Worm (Caenorhabditis elegans) whole organism, early embryonic: Measurements from ENCODE around the gene C05D2.8.

Experiments
- B0310.2 ChIP-seq: sonication (generic microtip); optimal IDR thresholded peaks from 2 replicates; lab custom pipeline; 2016; ENCODE audit warnings: mild to moderate bottlenecking, missing genetic modification characterization, missing compliant biosample characterization
- F13C5.2 ChIP-seq: sonication (generic microtip); optimal IDR thresholded peaks from 2 replicates; lab custom pipeline; 2017; ENCODE audit warnings: mild to moderate bottlenecking, missing genetic modification characterization, inconsistent platforms, missing compliant biosample characterization
- aly-1 ChIP-seq: sonication (generic microtip); optimal IDR thresholded peaks from 2 replicates; lab custom pipeline; 2016; ENCODE audit warnings: missing genetic modification characterization, missing compliant biosample characterization
- ama-1 ChIP-seq: fragments of 150-350 bp; optimal IDR thresholded peaks from 2 replicates; lab custom pipeline; 2014
- ceh-13 ChIP-seq: fragments of 200-800 bp; sonication (Bioruptor generic); optimal IDR thresholded peaks from 2 replicates; lab custom pipeline; 2018; ENCODE audit warnings: mild to moderate bottlenecking, missing genetic modification characterization, missing compliant biosample characterization
- ceh-36 ChIP-seq: sonication (generic microtip); optimal IDR thresholded peaks from 2 replicates; lab custom pipeline; 2016; ENCODE audit warnings: missing genetic modification characterization, inconsistent platforms, missing compliant biosample characterization
- ets-7 ChIP-seq: sonication (generic microtip); optimal IDR thresholded peaks from 2 replicates; lab custom pipeline; 2016; ENCODE audit warnings: missing genotype, missing genetic modification characterization, missing compliant biosample characterization
- flt-1 ChIP-seq: fragments of 200-800 bp; sonication (Bioruptor generic); IDR thresholded peaks from 2 replicates; pipeline ENCODE4 v1.3.6; 2022; ENCODE audit warnings: missing genetic modification characterization, missing compliant biosample characterization
- hmbx-1 ChIP-seq: sonication (generic microtip); optimal IDR thresholded peaks from 2 replicates; lab custom pipeline; 2016; ENCODE audit warnings: mild to moderate bottlenecking, missing genetic modification characterization, missing compliant biosample characterization
- hmg-4 ChIP-seq: fragments of 200-800 bp; sonication (Bioruptor generic); optimal IDR thresholded peaks from 2 replicates; lab custom pipeline; 2018; ENCODE audit warnings: mild to moderate bottlenecking, missing genetic modification characterization, missing compliant biosample characterization
- hnd-1 ChIP-seq: sonication (generic microtip); optimal IDR thresholded peaks from 2 replicates; lab custom pipeline; 2016; ENCODE audit warnings: missing genetic modification characterization, missing compliant biosample characterization
- pes-1 ChIP-seq: fragments of 200-800 bp; sonication (Bioruptor generic); IDR thresholded peaks from 2 replicates; pipeline ENCODE4 v1.3.6; 2022; ENCODE audit warnings: missing genetic modification reagents, missing genetic modification characterization, missing compliant biosample characterization
- scrt-1 ChIP-seq: fragments of 200-800 bp; sonication (Bioruptor generic); IDR thresholded peaks from 2 replicates; pipeline ENCODE4 v1.3.6; 2022; ENCODE audit warnings: missing genetic modification characterization, missing compliant biosample characterization
- sea-1 ChIP-seq: fragments of 200-800 bp; sonication (Bioruptor generic); conservative IDR thresholded peaks from 2 replicates; pipeline ENCODE4 v1.3.6; 2022; ENCODE audit warnings: missing genetic modification characterization, missing compliant biosample characterization
- tbx-11 ChIP-seq: fragments of 200-800 bp; sonication (Bioruptor generic); IDR thresholded peaks from 2 replicates; pipeline ENCODE4 v1.3.6; 2022; ENCODE audit warnings: missing genetic modification characterization, missing compliant biosample characterization
- tbx-37 ChIP-seq: fragments of 200-800 bp; sonication (Bioruptor generic); conservative IDR thresholded peaks from 2 replicates; pipeline ENCODE4 v1.3.6; 2022; ENCODE audit warnings: missing genetic modification reagents, missing genetic modification characterization, missing compliant biosample characterization
- tra-4 ChIP-seq: sonication (generic microtip); optimal IDR thresholded peaks from 2 replicates; lab custom pipeline; 2017; ENCODE audit warnings: missing genetic modification characterization, missing compliant biosample characterization

Gene C05D2.8

ce11 chrIII:5568265-5568664 is 41.9 kb downstream of the C05D2.8 start:
- no peak for TF ChIP-seq B0310.2
- TF ChIP-seq tbx-11 (GFP tag; lab: Robert Waterston, UW): no peak
- TF ChIP-seq scrt-1: no peak
- no peak for TF ChIP-seq pes-1 (GFP tag; lab: Robert Waterston, UW)
- TF ChIP-seq hnd-1 (tag; lab: Kevin White, UChicago): no peak
- TF ChIP-seq tra-4 (tag; lab: Kevin White, UChicago): no peak
- TF ChIP-seq ceh-13 (GFP tag; lab: Kevin White, UChicago): no peak
- no peak for TF ChIP-seq ama-1 (lab: Kevin White, UChicago)
- no peak for TF ChIP-seq ets-7 (tag; lab: Kevin White, UChicago)
- no peak for TF ChIP-seq aly-1
- TF ChIP-seq sea-1 (GFP tag; lab: Robert Waterston, UW): no peak
- no peak for TF ChIP-seq hmbx-1 (tag; lab: Kevin White, UChicago)
- no peak for TF ChIP-seq ceh-36 (tag; lab: Kevin White, UChicago)
- no peak for TF ChIP-seq tbx-37 (GFP tag; lab: Robert Waterston, UW)
- no peak for TF ChIP-seq F13C5.2 (tag; lab: Kevin White, UChicago)
- no peak for TF ChIP-seq hmg-4 (GFP tag; lab: Kevin White, UChicago)
- no peak for TF ChIP-seq flt-1 (GFP tag; lab: Robert Waterston, UW)

- TF ChIP-seq pes-1 (GFP tag; lab: Robert Waterston, UW) (no peak), hmg-4 (GFP tag; lab: Kevin White, UChicago) (no peak), tbx-37 (GFP tag; lab: Robert Waterston, UW) (no peak)
Observed at ce11 chrIII:5566496-5566895, 43.6 kb downstream of the C05D2.8 start.

ce11 chrIII:5565699-5566098 is 44.4 kb downstream of the C05D2.8 start:
- TF ChIP-seq hnd-1 (tag; lab: Kevin White, UChicago) (no peak), flt-1 (GFP tag; lab: Robert Waterston, UW) (no peak), hmbx-1 (tag; lab: Kevin White, UChicago) (no peak), B0310.2 (no peak), scrt-1 (no peak), ets-7 (tag; lab: Kevin White, UChicago) (no peak), F13C5.2 (tag; lab: Kevin White, UChicago) (no peak), sea-1 (GFP tag; lab: Robert Waterston, UW) (no peak), pes-1 (GFP tag; lab: Robert Waterston, UW) (no peak), tbx-37 (GFP tag; lab: Robert Waterston, UW) (no peak)

ce11 chrIII:5564799-5565198 is 45.3 kb downstream of the C05D2.8 start, which contains the start of gene mlc-3:
TSS of gene mlc-3 (plus strand) at chrIII:5565025.
- no peak for TF ChIP-seq aly-1
- TF ChIP-seq tra-4 (tag; lab: Kevin White, UChicago): no peak
- TF ChIP-seq ceh-36 (tag; lab: Kevin White, UChicago): no peak
- TF ChIP-seq ets-7 (tag; lab: Kevin White, UChicago): no peak
- TF ChIP-seq tbx-37 (GFP tag; lab: Robert Waterston, UW): 0 out of 2 replicates have a peak, but pooled peaks have one; percentile 2
- peak; percentile 12 for TF ChIP-seq hmg-4 (GFP tag; lab: Kevin White, UChicago)

- no peak for TF ChIP-seq ets-7 (tag; lab: Kevin White, UChicago)
- TF ChIP-seq tbx-37 (GFP tag; lab: Robert Waterston, UW): no peak
- no peak for TF ChIP-seq pes-1 (GFP tag; lab: Robert Waterston, UW)
- TF ChIP-seq scrt-1: no peak
- no peak for TF ChIP-seq B0310.2
- no peak for TF ChIP-seq F13C5.2 (tag; lab: Kevin White, UChicago)
- TF ChIP-seq hnd-1 (tag; lab: Kevin White, UChicago): no peak
- no peak for TF ChIP-seq tra-4 (tag; lab: Kevin White, UChicago)
- TF ChIP-seq tbx-11 (GFP tag; lab: Robert Waterston, UW): no peak
- no peak for TF ChIP-seq ceh-36 (tag; lab: Kevin White, UChicago)
- no peak for TF ChIP-seq aly-1
- no peak for TF ChIP-seq sea-1 (GFP tag; lab: Robert Waterston, UW)
- no peak for TF ChIP-seq flt-1 (GFP tag; lab: Robert Waterston, UW)
- no peak for TF ChIP-seq ceh-13 (GFP tag; lab: Kevin White, UChicago)
- no peak for TF ChIP-seq hmbx-1 (tag; lab: Kevin White, UChicago)
- TF ChIP-seq hmg-4 (GFP tag; lab: Kevin White, UChicago): no peak
- no peak for TF ChIP-seq ama-1 (lab: Kevin White, UChicago)
Observed at ce11 chrIII:5564325-5564724, 45.8 kb downstream of the C05D2.8 start.

ce11 chrIII:5563680-5564079 is 46.5 kb downstream of the C05D2.8 start:
- TF ChIP-seq aly-1: no peak
- no peak for TF ChIP-seq ama-1 (lab: Kevin White, UChicago)
- no peak for TF ChIP-seq sea-1 (GFP tag; lab: Robert Waterston, UW)
- TF ChIP-seq pes-1 (GFP tag; lab: Robert Waterston, UW): no peak
- TF ChIP-seq flt-1 (GFP tag; lab: Robert Waterston, UW): no peak
- no peak for TF ChIP-seq scrt-1
- TF ChIP-seq hmbx-1 (tag; lab: Kevin White, UChicago): no peak
- TF ChIP-seq tbx-11 (GFP tag; lab: Robert Waterston, UW): no peak
- TF ChIP-seq hmg-4 (GFP tag; lab: Kevin White, UChicago): no peak
- no peak for TF ChIP-seq tra-4 (tag; lab: Kevin White, UChicago)
- TF ChIP-seq ets-7 (tag; lab: Kevin White, UChicago): no peak
- TF ChIP-seq B0310.2: no peak
- no peak for TF ChIP-seq ceh-13 (GFP tag; lab: Kevin White, UChicago)
- no peak for TF ChIP-seq ceh-36 (tag; lab: Kevin White, UChicago)
- TF ChIP-seq F13C5.2 (tag; lab: Kevin White, UChicago): no peak
- TF ChIP-seq hnd-1 (tag; lab: Kevin White, UChicago): no peak
